Fruit fly (Drosophila melanogaster): ENCODE measurements around the gene CG42331.

Gene CG42331

DNA sequence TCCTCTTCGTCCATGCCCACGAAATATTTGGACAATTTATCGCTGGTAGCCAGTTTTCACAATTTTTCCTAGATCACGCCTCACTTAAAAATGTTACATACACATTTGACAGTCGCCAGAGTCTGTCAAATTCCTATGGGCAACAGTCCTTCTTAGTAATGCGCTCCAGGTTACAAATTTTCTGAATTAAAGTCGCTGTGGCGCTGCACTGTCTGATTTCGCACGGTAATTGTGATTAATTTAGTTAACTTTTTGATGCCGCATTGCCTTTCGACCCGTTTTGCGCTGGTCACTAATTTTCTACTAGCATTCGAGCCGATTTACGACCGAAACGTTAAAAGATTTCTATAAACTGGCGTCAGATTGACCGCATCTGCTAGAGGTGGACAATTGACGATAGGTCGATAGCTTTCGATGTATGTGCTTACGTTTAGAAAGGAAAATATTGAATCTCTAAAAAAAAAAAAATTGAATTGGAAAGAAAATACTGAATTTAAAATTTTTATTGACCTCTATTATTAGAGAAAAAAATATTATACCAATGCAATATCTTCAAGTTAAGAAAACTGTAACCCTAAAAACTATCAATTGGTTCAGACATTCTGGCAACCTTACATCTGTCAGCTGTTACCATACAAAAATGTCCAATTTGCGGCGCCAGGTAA lies 41.8 kb downstream of the CG42331 start, which contains the start of the genes lili and CG34150 (continued):
- peak; percentile 76 for TF ChIP-seq bab2 (GFP tag; optimal IDR thresholded peaks at IDR 0.05)
- TF ChIP-seq CG4730 (GFP tag; IDR thresholded peaks at IDR 0.05) = peak; percentile 60
- TF ChIP-seq CG34224 (GFP tag; IDR thresholded peaks at IDR 0.05; ENCODE audit: partially characterized antibody) = peak; percentile 85
- no peak for TF ChIP-seq CG5180 (GFP tag; optimal IDR thresholded peaks at IDR 0.05)
- peak; percentile 37; the same call in 1 of the 2 replicates for TF ChIP-seq seq (GFP tag; IDR thresholded peaks at IDR 0.05)
- peak; percentile 81 for TF ChIP-seq dpn (GFP tag; optimal IDR thresholded peaks at IDR 0.05)
- peak; percentile 36 for TF ChIP-seq fd96Cb (tag; optimal IDR thresholded peaks at IDR 0.05)
- peak; percentile 64 for TF ChIP-seq esg (GFP tag; conservative IDR thresholded peaks at IDR 0.05)
- no peak for TF ChIP-seq tap (tag; optimal IDR thresholded peaks at IDR 0.05)
- TF ChIP-seq GATAe (GFP tag; conservative IDR thresholded peaks at IDR 0.05) = no peak
- TF ChIP-seq Kr (GFP tag; optimal IDR thresholded peaks at IDR 0.05) = no peak
- TF ChIP-seq CG4707 (GFP tag; optimal IDR thresholded peaks at IDR 0.05) = no peak
- TF ChIP-seq CG3726 (GFP tag; IDR thresholded peaks at IDR 0.05) = 0 out of 3 replicates have a peak, but pooled peaks have one; percentile 31
- no peak for TF ChIP-seq Rx (GFP tag; IDR thresholded peaks at IDR 0.05)
- TF ChIP-seq CG7745 (tag; optimal IDR thresholded peaks at IDR 0.05) = no peak
- TF ChIP-seq H2.0 (GFP tag; IDR thresholded peaks at IDR 0.05) = 0 out of 2 replicates have a peak, but pooled peaks have one; percentile 25
- TF ChIP-seq CG16813 (GFP tag; IDR thresholded peaks at IDR 0.05; ENCODE audit: partially characterized antibody) = peak; percentile 78
- no peak for TF ChIP-seq danr (GFP tag; IDR thresholded peaks at IDR 0.05)
- TF ChIP-seq hkb (optimal IDR thresholded peaks at IDR 0.05) = peak; percentile 19
- TF ChIP-seq hkb (GFP tag; IDR thresholded peaks at IDR 0.05) = peak; percentile 69
- TF ChIP-seq CG13123 (GFP tag; optimal IDR thresholded peaks at IDR 0.05) = peak; percentile 58
- no peak for TF ChIP-seq Lpt (GFP tag; optimal IDR thresholded peaks at IDR 0.05)
- TF ChIP-seq CG9609 (GFP tag; optimal IDR thresholded peaks at IDR 0.05) = peak; percentile 69
- no peak for TF ChIP-seq CG15479 (GFP tag; optimal IDR thresholded peaks at IDR 0.05)
- peak; percentile 62 for TF ChIP-seq CG11085 (GFP tag; IDR thresholded peaks at IDR 0.05)
- TF ChIP-seq psq (GFP tag; optimal IDR thresholded peaks at IDR 0.05) = peak; percentile 57
- TF ChIP-seq CG8089 (GFP tag; optimal IDR thresholded peaks at IDR 0.05) = peak; percentile 57
- TF ChIP-seq ken (GFP tag; IDR thresholded peaks at IDR 0.05) = peak; percentile 58; the same call in 1 of the 3 replicates
- TF ChIP-seq B-H2 (GFP tag; optimal IDR thresholded peaks at IDR 0.05) = peak; percentile 86
- peak; percentile 89 for TF ChIP-seq CG13424 (tag; optimal IDR thresholded peaks at IDR 0.05)
- no peak for TF ChIP-seq Neu2 (GFP tag; optimal IDR thresholded peaks at IDR 0.05; ENCODE audit: borderline replicate concordance)
- TF ChIP-seq CG18764 (GFP tag; optimal IDR thresholded peaks at IDR 0.05) = peak; percentile 73
- peak; percentile 40; the same call in 1 of the 2 replicates for TF ChIP-seq CG4404 (GFP tag; IDR thresholded peaks at IDR 0.05)
- no peak for TF ChIP-seq Dfd (GFP tag; optimal IDR thresholded peaks at IDR 0.05)
- no peak for TF ChIP-seq gt (GFP tag; IDR thresholded peaks at IDR 0.05)
- peak; percentile 53 for TF ChIP-seq caup (GFP tag; optimal IDR thresholded peaks at IDR 0.05; ENCODE audit: severe bottlenecking)
- no peak for TF ChIP-seq grn (GFP tag; optimal IDR thresholded peaks at IDR 0.05)
- TF ChIP-seq CG16815 (GFP tag; optimal IDR thresholded peaks at IDR 0.05) = peak; percentile 7
- TF ChIP-seq CG15601 (tag; optimal IDR thresholded peaks at IDR 0.05) = peak; percentile 84
- peak; percentile 76 for TF ChIP-seq CG11504 (tag; optimal IDR thresholded peaks at IDR 0.05)
- TF ChIP-seq TFAM (GFP tag; optimal IDR thresholded peaks at IDR 0.05) = no peak
- TF ChIP-seq sob (GFP tag; IDR thresholded peaks at IDR 0.05) = peak; percentile 86
- TF ChIP-seq Six4 (GFP tag; optimal IDR thresholded peaks at IDR 0.05) = peak; percentile 77
- peak; percentile 61 for TF ChIP-seq vnd (GFP tag; IDR thresholded peaks at IDR 0.05; ENCODE audit: partially characterized antibody)
- peak; percentile 62 for TF ChIP-seq CG17328 (GFP tag; IDR thresholded peaks at IDR 0.05)
- TF ChIP-seq tx (GFP tag; optimal IDR thresholded peaks at IDR 0.05) = peak; percentile 61
- TF ChIP-seq stc (GFP tag; IDR thresholded peaks at IDR 0.05) = peak; percentile 56
- peak; percentile 78 for TF ChIP-seq Abd-B (GFP tag; optimal IDR thresholded peaks at IDR 0.05)
- no peak for TF ChIP-seq dimm (GFP tag; IDR thresholded peaks at IDR 0.05)
- TF ChIP-seq ham (GFP tag; IDR thresholded peaks at IDR 0.05) = no peak
